Worm (Caenorhabditis elegans) whole organism, young adult: ENCODE measurements around the gene npr-33.

ENCODE experiments used
- F22D6.2 ChIP-seq: sonication (generic microtip); optimal IDR thresholded peaks from 2 replicates; lab custom pipeline; 2016; ENCODE audit warnings: mild to moderate bottlenecking, missing genetic modification characterization, missing compliant biosample characterization
- F57C9.4 ChIP-seq: sonication (generic microtip); optimal IDR thresholded peaks from 2 replicates; lab custom pipeline; 2017; ENCODE audit warnings: mild to moderate bottlenecking, missing genetic modification characterization, missing compliant biosample characterization
- Y67H2A.10 ChIP-seq: fragments of 200-800 bp; sonication (Bioruptor generic); conservative IDR thresholded peaks from 2 replicates; pipeline ENCODE4 v1.3.6; 2022; ENCODE audit warnings: missing genetic modification reagents, missing genetic modification characterization, missing compliant biosample characterization
- bed-2 ChIP-seq: fragments of 200-800 bp; sonication (Bioruptor generic); IDR thresholded peaks from 2 replicates; pipeline ENCODE4 v1.3.6; 2022; ENCODE audit warnings: missing genetic modification reagents, missing genetic modification characterization, missing compliant biosample characterization
- hlh-26 ChIP-seq: fragments of 200-800 bp; sonication (Bioruptor generic); conservative IDR thresholded peaks from 2 replicates; pipeline ENCODE4 v1.3.6; 2022; ENCODE audit warnings: missing genetic modification reagents, missing genetic modification characterization, missing compliant biosample characterization
- lin-35 ChIP-seq, 3 experiments: fragments of 150-350 bp in 2 of 3; sonication (generic microtip) in 1 of 3; optimal IDR thresholded peaks; 2 replicates each; lab custom pipeline; 2014 to 2018; ENCODE audit warnings: missing biosample characterization in 3 of 3, missing genetic modification characterization in 3 of 3, missing genetic modification reagents in 3 of 3

DNA sequence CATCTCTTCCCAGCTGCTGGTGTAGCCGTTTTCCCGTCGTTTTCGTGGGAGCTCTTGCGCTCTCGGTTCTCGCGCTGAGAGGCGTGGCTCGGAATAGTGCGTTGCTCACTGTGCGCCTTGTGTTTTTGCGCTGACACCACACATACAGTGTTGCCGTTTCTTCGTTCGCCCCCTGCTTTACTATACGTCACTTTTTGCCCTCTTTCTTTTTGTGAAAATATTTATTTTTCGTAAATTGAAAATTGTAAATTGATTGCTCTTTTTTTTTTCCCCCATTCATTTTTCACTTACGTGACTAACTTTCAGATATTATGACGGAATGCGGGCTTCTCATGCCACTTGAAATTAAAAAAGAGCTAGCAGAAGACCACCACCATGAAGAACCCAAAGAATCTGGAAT lies 31.6 kb upstream of the npr-33 start, which contains the start of gene gmeb-2:
- TF ChIP-seq lin-35 (GFP tag; optimal IDR thresholded peaks at IDR 0.05; lab: Kevin White, UChicago) (no peak), hlh-26 (no peak), F22D6.2 (no peak), bed-2 (GFP tag; lab: Robert Waterston, UW) (no peak), Y67H2A.10 (GFP tag; lab: Robert Waterston, UW) (no peak), F57C9.4 (tag; lab: Kevin White, UChicago) (no peak)
